Fruit fly (Drosophila melanogaster) whole organism, embryonic: ENCODE measurements around the gene CG32712.
A peak's percentile ranks its signal among the peaks of the same experiment; 100 is the strongest.

Source experiments
- CG11085 ChIP-seq: fragments of 200-800 bp; sonication (Bioruptor generic); IDR thresholded peaks from 2 replicates; pipeline ENCODE4 v1.3.6; 2022; ENCODE audit warnings: missing biosample characterization, missing genetic modification characterization
- CG12769 ChIP-seq: fragments of 200-800 bp; sonication (Bioruptor generic); optimal IDR thresholded peaks from 2 replicates; lab custom pipeline; 2019; ENCODE audit warnings: missing biosample characterization, mild to moderate bottlenecking, missing genetic modification characterization, moderate library complexity
- CG14050 ChIP-seq: fragments of 200-800 bp; sonication (Bioruptor generic); IDR thresholded peaks from 3 replicates; pipeline ENCODE4 v1.3.6; 2022; ENCODE audit warnings: missing biosample characterization, missing genetic modification characterization
- CG15011 ChIP-seq: fragments of 200-800 bp; sonication (Bioruptor generic); optimal IDR thresholded peaks from 3 replicates; lab custom pipeline; 2018; ENCODE audit warnings: missing biosample characterization, mild to moderate bottlenecking, missing genetic modification characterization
- CG15514 ChIP-seq: fragments of 200-800 bp; sonication (Bioruptor generic); optimal IDR thresholded peaks from 3 replicates; lab custom pipeline; 2017; ENCODE audit warnings: missing biosample characterization, missing genetic modification characterization, mild to moderate bottlenecking, moderate library complexity, missing genetic modification reagents
- CG2712 ChIP-seq: fragments of 200-800 bp; optimal IDR thresholded peaks from 3 replicates; lab custom pipeline; 2019; ENCODE audit warnings: missing biosample characterization, mild to moderate bottlenecking, missing genetic modification characterization, moderate library complexity
- CG2889 ChIP-seq: fragments of 200-800 bp; sonication (Bioruptor generic); IDR thresholded peaks from 3 replicates; pipeline ENCODE4 v1.3.6; 2022; ENCODE audit warnings: missing biosample characterization, missing genetic modification characterization
- CG31388 ChIP-seq: fragments of 200-800 bp; sonication (Bioruptor generic); optimal IDR thresholded peaks from 2 replicates; lab custom pipeline; 2016; ENCODE audit warnings: missing biosample characterization, missing genetic modification characterization
- CG34224 ChIP-seq: fragments of 200-800 bp; sonication (Bioruptor generic); IDR thresholded peaks from 3 replicates; pipeline ENCODE4 v1.3.6; 2022; ENCODE audit warnings: missing biosample characterization, missing genetic modification characterization; ENCODE audit not compliant: partially characterized antibody
- CG34422 ChIP-seq: fragments of 200-800 bp; sonication (Bioruptor generic); IDR thresholded peaks from 3 replicates; pipeline ENCODE4 v1.3.6; 2022; ENCODE audit warnings: missing biosample characterization, missing genetic modification characterization
- CG3726 ChIP-seq: fragments of 200-800 bp; sonication (Bioruptor generic); IDR thresholded peaks from 3 replicates; pipeline ENCODE4, ENCODE4 v1.3.6; 2022; ENCODE audit warnings: missing biosample characterization, missing genetic modification characterization
- CG3847 ChIP-seq: fragments of 200-800 bp; sonication (Bioruptor generic); IDR thresholded peaks from 2 replicates; pipeline ENCODE4 v1.3.6; 2022; ENCODE audit warnings: missing biosample characterization, missing genetic modification characterization
- CG4360 ChIP-seq: fragments of 200-800 bp; sonication (Bioruptor generic); IDR thresholded peaks from 2 replicates; pipeline ENCODE4 v1.3.6; 2022; ENCODE audit warnings: missing biosample characterization, missing genetic modification characterization
- CG4730 ChIP-seq: fragments of 200-800 bp; sonication (Bioruptor generic); IDR thresholded peaks from 2 replicates; pipeline ENCODE4 v1.3.6; 2022; ENCODE audit warnings: missing biosample characterization, missing genetic modification characterization
- CG6654 ChIP-seq: fragments of 200-800 bp; sonication (Bioruptor generic); optimal IDR thresholded peaks from 2 replicates; lab custom pipeline; 2017; ENCODE audit warnings: missing biosample characterization, mild to moderate bottlenecking, missing genetic modification characterization
- CG6813 ChIP-seq: fragments of 200-800 bp; sonication (Bioruptor generic); optimal IDR thresholded peaks from 2 replicates; lab custom pipeline; 2017; ENCODE audit warnings: missing biosample characterization, missing genetic modification characterization, mild to moderate bottlenecking, moderate library complexity, missing genetic modification reagents
- CG8359 ChIP-seq: fragments of 200-800 bp; sonication (Bioruptor generic); optimal IDR thresholded peaks from 2 replicates; lab custom pipeline; 2017; ENCODE audit warnings: missing biosample characterization, mild to moderate bottlenecking, missing genetic modification characterization, borderline replicate concordance
- Deaf1 ChIP-seq: fragments of 200-800 bp; optimal IDR thresholded peaks from 3 replicates; lab custom pipeline; 2019; ENCODE audit warnings: missing biosample characterization, mild to moderate bottlenecking, missing genetic modification characterization, moderate library complexity
- Gug ChIP-seq: fragments of 200-800 bp; sonication (Bioruptor generic); IDR thresholded peaks from 4 replicates; pipeline ENCODE4 v1.3.6; 2022; ENCODE audit warnings: missing biosample characterization, missing genetic modification characterization
- Hmr ChIP-seq: fragments of 200-800 bp; sonication (Bioruptor generic); optimal IDR thresholded peaks from 3 replicates; lab custom pipeline; 2017; ENCODE audit warnings: mild to moderate bottlenecking, missing biosample characterization, missing genetic modification reagents, missing genetic modification characterization
- Kr ChIP-seq: fragments of 200-800 bp; sonication (Bioruptor generic); optimal IDR thresholded peaks from 2 replicates; lab custom pipeline; 2017; ENCODE audit warnings: missing biosample characterization, mild to moderate bottlenecking, missing genetic modification characterization
- NC2β ChIP-seq: fragments of 200-800 bp; sonication (Bioruptor generic); optimal IDR thresholded peaks from 2 replicates; lab custom pipeline; 2016; ENCODE audit warnings: missing biosample characterization, missing genetic modification characterization
- NFAT ChIP-seq: fragments of 200-800 bp; sonication (Bioruptor generic); IDR thresholded peaks from 2 replicates; pipeline ENCODE4 v1.3.6; 2022; ENCODE audit warnings: missing biosample characterization, missing genetic modification characterization
- Neu2 ChIP-seq: fragments of 200-800 bp; sonication (Bioruptor generic); optimal IDR thresholded peaks from 3 replicates; lab custom pipeline; 2016; ENCODE audit warnings: missing biosample characterization, missing genetic modification characterization, borderline replicate concordance
- Oaz ChIP-seq: fragments of 200-800 bp; sonication (Bioruptor generic); IDR thresholded peaks from 2 replicates; pipeline ENCODE4 v1.3.6; 2022; ENCODE audit warnings: missing biosample characterization, missing genetic modification characterization
- Pdp1 ChIP-seq, 2 experiments: fragments of 200-800 bp; sonication (Bioruptor generic); optimal IDR thresholded peaks; 3 replicates each; lab custom pipeline; 2016; ENCODE audit warnings: missing biosample characterization in 2 of 2, missing genetic modification characterization in 2 of 2, mild to moderate bottlenecking in 1 of 2, moderate library complexity in 1 of 2
- Rfx ChIP-seq: fragments of 200-800 bp; sonication (Bioruptor generic); IDR thresholded peaks from 2 replicates; pipeline ENCODE4 v1.3.6; 2022; ENCODE audit warnings: missing biosample characterization, missing genetic modification characterization
- Side ChIP-seq: fragments of 200-800 bp; sonication (Bioruptor generic); optimal IDR thresholded peaks from 2 replicates; lab custom pipeline; 2016; ENCODE audit warnings: missing biosample characterization, missing genetic modification characterization
- Sox102F ChIP-seq: fragments of 200-800 bp; sonication (Bioruptor generic); optimal IDR thresholded peaks from 2 replicates; lab custom pipeline; 2018; ENCODE audit warnings: missing biosample characterization, mild to moderate bottlenecking, missing genetic modification characterization, moderate library complexity
- ato ChIP-seq: fragments of 200-800 bp; sonication (Bioruptor generic); IDR thresholded peaks from 2 replicates; pipeline ENCODE4 v1.3.6; 2022; ENCODE audit warnings: missing biosample characterization, missing genetic modification characterization; ENCODE audit not compliant: partially characterized antibody
- bcd ChIP-seq: fragments of 200-800 bp; sonication (Bioruptor generic); optimal IDR thresholded peaks from 2 replicates; lab custom pipeline; 2017; ENCODE audit warnings: missing biosample characterization, mild to moderate bottlenecking, missing genetic modification characterization
- btn ChIP-seq: fragments of 200-800 bp; sonication (Bioruptor generic); optimal IDR thresholded peaks from 2 replicates; lab custom pipeline; 2016; ENCODE audit warnings: missing biosample characterization, missing genetic modification characterization
- ci ChIP-seq: fragments of 200-800 bp; sonication (Bioruptor generic); IDR thresholded peaks from 3 replicates; pipeline ENCODE4 v1.3.6; 2022; ENCODE audit warnings: missing biosample characterization, missing genetic modification characterization
- fd96Cb ChIP-seq: fragments of 200-800 bp; sonication (Bioruptor generic); optimal IDR thresholded peaks from 2 replicates; lab custom pipeline; 2018; ENCODE audit warnings: missing biosample characterization, mild to moderate bottlenecking, missing genetic modification characterization, moderate library complexity
- gt ChIP-seq: fragments of 200-800 bp; sonication (Bioruptor generic); IDR thresholded peaks from 2 replicates; pipeline ENCODE4 v1.3.6; 2022; ENCODE audit warnings: missing biosample characterization, missing genetic modification characterization
- hbn ChIP-seq: fragments of 200-800 bp; sonication (Bioruptor generic); IDR thresholded peaks from 2 replicates; pipeline ENCODE4 v1.3.6; 2022; ENCODE audit warnings: missing biosample characterization, missing genetic modification characterization; ENCODE audit not compliant: partially characterized antibody
- ken ChIP-seq: fragments of 200-800 bp; sonication (Bioruptor generic); IDR thresholded peaks from 3 replicates; pipeline ENCODE4 v1.3.6; 2022; ENCODE audit warnings: missing biosample characterization, missing genetic modification characterization
- lab ChIP-seq: fragments of 200-800 bp; sonication (Bioruptor generic); optimal IDR thresholded peaks from 3 replicates; lab custom pipeline; 2017; ENCODE audit warnings: missing biosample characterization, missing genetic modification characterization, mild to moderate bottlenecking, moderate library complexity, missing genetic modification reagents
- nerfin-2 ChIP-seq: fragments of 200-800 bp; sonication (Bioruptor generic); IDR thresholded peaks from 2 replicates; pipeline ENCODE4 v1.3.6; 2022; ENCODE audit warnings: missing biosample characterization, missing genetic modification characterization; ENCODE audit not compliant: partially characterized antibody
- nmo ChIP-seq: fragments of 200-800 bp; sonication (Bioruptor generic); optimal IDR thresholded peaks from 2 replicates; lab custom pipeline; 2018; ENCODE audit warnings: missing biosample characterization, mild to moderate bottlenecking, missing genetic modification characterization, moderate library complexity
- nom ChIP-seq: fragments of 200-800 bp; sonication (Bioruptor generic); optimal IDR thresholded peaks from 2 replicates; lab custom pipeline; 2017; ENCODE audit warnings: missing biosample characterization, missing genetic modification characterization, mild to moderate bottlenecking, moderate library complexity, missing genetic modification reagents
- pan ChIP-seq, 4 experiments: fragments of >200 bp in 3 of 4; fragments of 200-800 bp in 1 of 4; sonication (Bioruptor generic) in 1 of 4; optimal IDR thresholded peaks in 3 of 4; IDR thresholded peaks in 1 of 4; 2 replicates each; pipeline versions ENCODE4 v1.3.6 to Lab custom; 2017 to 2022; ENCODE audit warnings: missing biosample characterization in 2 of 4, missing genetic modification characterization in 2 of 4, mixed read lengths in 1 of 4
- pfk ChIP-seq: fragments of 200-800 bp; sonication (Bioruptor generic); optimal IDR thresholded peaks from 2 replicates; lab custom pipeline; 2018; ENCODE audit warnings: missing biosample characterization, mild to moderate bottlenecking, missing genetic modification characterization, moderate library complexity
- psq ChIP-seq: fragments of 200-800 bp; sonication (Bioruptor generic); optimal IDR thresholded peaks from 2 replicates; lab custom pipeline; 2017; ENCODE audit warnings: missing biosample characterization, missing genetic modification characterization
- salm ChIP-seq: fragments of 200-800 bp; sonication (Bioruptor generic); optimal IDR thresholded peaks from 2 replicates; lab custom pipeline; 2018; ENCODE audit warnings: missing biosample characterization, mild to moderate bottlenecking, missing genetic modification characterization
- schlank ChIP-seq: fragments of 200-800 bp; sonication (Bioruptor generic); optimal IDR thresholded peaks from 2 replicates; lab custom pipeline; 2018; ENCODE audit warnings: missing biosample characterization, mild to moderate bottlenecking, missing genetic modification characterization
- ssp ChIP-seq: fragments of 200-800 bp; sonication (Bioruptor generic); IDR thresholded peaks from 2 replicates; pipeline ENCODE4 v1.3.6; 2022; ENCODE audit warnings: missing biosample characterization, missing genetic modification characterization
- tll ChIP-seq, 2 experiments: fragments of 200-800 bp in 1 of 2; fragments of >200 bp in 1 of 2; sonication (Bioruptor generic) in 1 of 2; optimal IDR thresholded peaks; 2 replicates each; lab custom pipeline; 2017 to 2019; ENCODE audit warnings: missing biosample characterization in 2 of 2, missing genetic modification characterization in 2 of 2, mild to moderate bottlenecking in 1 of 2, moderate library complexity in 1 of 2

CG32712 gene

dm6 chrX:8409793-8410192 lies 23.8 kb downstream of the CG32712 start (continued):
- 0 out of 3 replicates have a peak, but pooled peaks have one; percentile 8 for TF ChIP-seq CG34224
- peak; percentile 88 for TF ChIP-seq nom (GFP tag; lab: Kevin White, UChicago)
- TF ChIP-seq ssp (GFP tag; lab: Robert Waterston, UW), result no peak
- 0 out of 3 replicates have a peak, but pooled peaks have one; percentile 46 for TF ChIP-seq ken (GFP tag; lab: Robert Waterston, UW)
- peak; percentile 78 for TF ChIP-seq schlank (tag; lab: Kevin White, UChicago)
- TF ChIP-seq CG3726, result no peak
- no peak for TF ChIP-seq nmo (GFP tag; lab: Kevin White, UChicago)
- no peak for TF ChIP-seq NC2β
- TF ChIP-seq CG4360 (GFP tag; lab: Robert Waterston, UW), result peak; percentile 44
- no peak for TF ChIP-seq CG6654 (GFP tag; lab: Kevin White, UChicago)
- TF ChIP-seq CG12769 (tag; lab: Kevin White, UChicago), result peak; percentile 38
- TF ChIP-seq gt (GFP tag; lab: Robert Waterston, UW), result no peak
- no peak for TF ChIP-seq fd96Cb
- TF ChIP-seq Oaz, result peak; percentile 57; the same call in 1 of the 2 replicates
- no peak for TF ChIP-seq ato
- no peak for TF ChIP-seq btn (GFP tag; lab: Kevin White, UChicago)
- no peak; the same call in 1 of the 2 replicates for TF ChIP-seq CG4730
- TF ChIP-seq Rfx (GFP tag; lab: Robert Waterston, UW), result peak; percentile 86
- no peak for TF ChIP-seq CG31388
- TF ChIP-seq Sox102F (GFP tag; lab: Kevin White, UChicago), result no peak
- TF ChIP-seq ci (GFP tag; lab: Robert Waterston, UW), result peak; percentile 96
- TF ChIP-seq salm (tag; lab: Kevin White, UChicago), result peak; percentile 34
- TF ChIP-seq psq (GFP tag; lab: Kevin White, UChicago), result no peak
- TF ChIP-seq pfk (GFP tag; lab: Kevin White, UChicago), result peak; percentile 79
- TF ChIP-seq Pdp1 (GFP tag; optimal IDR thresholded peaks at IDR 0.05; lab: Kevin White, UChicago), result peak in 1 of 2 experiments; percentile 34
- TF ChIP-seq Kr (GFP tag; lab: Kevin White, UChicago), result no peak
- TF ChIP-seq bcd (GFP tag; lab: Kevin White, UChicago), result no peak
- peak; percentile 51 for TF ChIP-seq CG6813
- TF ChIP-seq Hmr, result peak; percentile 65
- peak; percentile 79; the same call in 1 of the 2 replicates for TF ChIP-seq CG11085 (GFP tag; lab: Robert Waterston, UW)
- peak; percentile 53 for TF ChIP-seq Deaf1 (tag; lab: Kevin White, UChicago)
- no peak for TF ChIP-seq pan (optimal IDR thresholded peaks at IDR 0.05; lab: Kevin White, UChicago)
- peak in 1 of 2 experiments; percentile 69 for TF ChIP-seq pan (GFP tag; optimal IDR thresholded peaks at IDR 0.05 in 1 of 2, IDR thresholded peaks at IDR 0.05 in 1 of 2)
- 0 out of 2 replicates have a peak, but pooled peaks have one; percentile 23 for TF ChIP-seq hbn (GFP tag; lab: Robert Waterston, UW)
- peak; percentile 35 for TF ChIP-seq CG2712 (tag; lab: Kevin White, UChicago)
- TF ChIP-seq Neu2 (GFP tag; lab: Kevin White, UChicago), result no peak
- no peak for TF ChIP-seq nerfin-2 (GFP tag; lab: Robert Waterston, UW)
- TF ChIP-seq tll (GFP tag; optimal IDR thresholded peaks at IDR 0.05; lab: Kevin White, UChicago), result no peak
- peak; percentile 78; the same call in 1 of the 3 replicates for TF ChIP-seq CG34422
- TF ChIP-seq CG3847 (GFP tag; lab: Robert Waterston, UW), result peak; percentile 89
- TF ChIP-seq CG15514 (GFP tag; lab: Kevin White, UChicago), result peak; percentile 72
- TF ChIP-seq NFAT (GFP tag; lab: Robert Waterston, UW), result peak; percentile 87
- no peak for TF ChIP-seq CG2889 (GFP tag; lab: Robert Waterston, UW)
- peak; percentile 32 for TF ChIP-seq CG8359 (GFP tag; lab: Kevin White, UChicago)
- TF ChIP-seq lab (GFP tag; lab: Kevin White, UChicago), result peak; percentile 50
- no peak for TF ChIP-seq CG15011 (GFP tag; lab: Kevin White, UChicago)
- peak; percentile 43; the same call in 1 of the 3 replicates for TF ChIP-seq CG14050
- peak; percentile 37 for TF ChIP-seq Side
- no peak for TF ChIP-seq Gug (GFP tag; lab: Robert Waterston, UW)
